Worm (Caenorhabditis elegans): ENCODE data around the gene sams-1.

Gene sams-1

DNA sequence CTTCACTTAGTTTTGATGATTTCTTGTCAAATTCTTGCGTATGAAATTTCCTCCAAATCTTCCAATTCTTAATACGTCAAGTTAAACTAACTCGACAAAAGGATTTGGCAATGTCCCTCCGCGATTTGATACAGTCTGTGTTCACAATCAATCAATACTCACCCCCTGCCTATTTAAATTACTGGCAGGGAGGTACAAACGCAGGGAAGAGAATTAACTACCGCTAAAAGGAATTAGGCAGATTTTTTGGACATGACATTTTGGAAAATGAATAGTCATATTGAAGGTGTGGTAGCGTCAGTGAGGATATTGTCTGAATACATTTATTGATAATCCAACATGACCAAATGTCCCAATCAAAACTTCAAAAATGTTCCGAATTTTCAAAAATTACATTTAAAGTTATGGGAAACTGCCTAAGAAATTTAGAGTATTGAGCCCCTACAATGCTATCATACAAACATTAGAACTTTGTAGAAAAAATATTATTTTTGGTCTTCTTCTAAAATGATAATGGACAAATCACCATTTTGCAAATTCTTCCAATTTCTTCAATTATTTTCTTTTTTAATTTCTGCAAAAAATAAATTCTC is 28.3 kb upstream of the sams-1 start (continued):
- TF ChIP-seq lsy-2 (tag; optimal IDR thresholded peaks at IDR 0.05) (peak; percentile 94), C34B4.2 (tag; optimal IDR thresholded peaks at IDR 0.05) (no peak), snu-23 (GFP tag; optimal IDR thresholded peaks at IDR 0.05) (peak; percentile 100), lir-3 (tag; optimal IDR thresholded peaks at IDR 0.05; ENCODE audit: poor library complexity) (peak; percentile 93), sptf-1 (tag; optimal IDR thresholded peaks at IDR 0.05) (no peak), fkh-4 (tag; optimal IDR thresholded peaks at IDR 0.05; ENCODE audit: borderline replicate concordance) (peak; percentile 92), sox-4 (tag; optimal IDR thresholded peaks at IDR 0.05) (peak; percentile 99), unc-86 (tag; optimal IDR thresholded peaks at IDR 0.05) (peak; percentile 95), nhr-237 (tag; optimal IDR thresholded peaks at IDR 0.05) (peak; percentile 97), mef-2 (tag; optimal IDR thresholded peaks at IDR 0.05) (peak; percentile 78), grh-1 (GFP tag; IDR thresholded peaks at IDR 0.05) (peak; percentile 96), hlh-4 (tag; optimal IDR thresholded peaks at IDR 0.05) (peak; percentile 87), ceh-8 (GFP tag; optimal IDR thresholded peaks at IDR 0.05) (peak; percentile 99), mdl-1 (tag; optimal IDR thresholded peaks at IDR 0.05) (peak in 1 of 2 experiments; percentile 93), ama-1 (optimal IDR thresholded peaks at IDR 0.05) (no peak), nhr-12 (tag; optimal IDR thresholded peaks at IDR 0.05) (peak; percentile 81), ces-1 (GFP tag; optimal IDR thresholded peaks at IDR 0.05) (peak; percentile 73), lin-14 (GFP tag; optimal IDR thresholded peaks at IDR 0.05) (peak; percentile 96), ceh-88 (GFP tag; IDR thresholded peaks at IDR 0.05) (peak; percentile 97), unc-130 (tag; optimal IDR thresholded peaks at IDR 0.05) (peak; percentile 10), F16B12.6 (tag; optimal IDR thresholded peaks at IDR 0.05) (peak; percentile 66), blmp-1 (tag; optimal IDR thresholded peaks at IDR 0.05) (peak; percentile 55), snpc-4 (tag; optimal IDR thresholded peaks at IDR 0.05) (peak; percentile 87), fkh-10 (GFP tag; optimal IDR thresholded peaks at IDR 0.05) (peak; percentile 99), lin-39 (tag; optimal IDR thresholded peaks at IDR 0.05) (peak; percentile 98), isw-1 (GFP tag; IDR thresholded peaks at IDR 0.05) (peak; percentile 86), C16A3.4 (tag; optimal IDR thresholded peaks at IDR 0.05) (peak; percentile 99), C04F5.9 (tag; optimal IDR thresholded peaks at IDR 0.05) (peak; percentile 91), hpl-2 (GFP tag; optimal IDR thresholded peaks at IDR 0.05) (peak; percentile 100), swsn-7 (tag; optimal IDR thresholded peaks at IDR 0.05) (peak; percentile 98), egl-27 (tag; optimal IDR thresholded peaks at IDR 0.05) (peak; percentile 81 to 98), Y116A8C.19 (tag; optimal IDR thresholded peaks at IDR 0.05; ENCODE audit: borderline replicate concordance) (no peak), elt-2 (tag; optimal IDR thresholded peaks at IDR 0.05) (peak; percentile 94), zag-1 (tag; optimal IDR thresholded peaks at IDR 0.05) (peak; percentile 79), dpl-1 (GFP tag; optimal IDR thresholded peaks at IDR 0.05) (peak; percentile 51 to 66 (median 58)), tbx-2 (tag; optimal IDR thresholded peaks at IDR 0.05) (peak; percentile 98), nhr-85 (tag) (peak; percentile 97), skn-1 (tag; optimal IDR thresholded peaks at IDR 0.05) (peak; percentile 99), alr-1 (tag; optimal IDR thresholded peaks at IDR 0.05; ENCODE audit: borderline replicate concordance) (no peak), fkh-8 (tag; optimal IDR thresholded peaks at IDR 0.05) (peak; percentile 95), nhr-19 (GFP tag; conservative IDR thresholded peaks at IDR 0.05) (peak; percentile 98)

- TF ChIP-seq lir-3 (tag; optimal IDR thresholded peaks at IDR 0.05; ENCODE audit: poor library complexity) (no peak), mep-1 (tag; optimal IDR thresholded peaks at IDR 0.05) (no peak), unc-130 (tag; optimal IDR thresholded peaks at IDR 0.05) (no peak), unc-30 (tag; optimal IDR thresholded peaks at IDR 0.05) (no peak), fos-1 (tag; optimal IDR thresholded peaks at IDR 0.05) (no peak), ceh-82 (tag; optimal IDR thresholded peaks at IDR 0.05) (no peak)
Measured at ce11 chrX:11938826-11939225, 26.9 kb upstream of the sams-1 start, which contains the start of gene F55G7.5. TSS of gene F55G7.5 (minus strand) at chrX:11938926.

Data from whole organism, L1 larva.